Worm (Caenorhabditis elegans): ENCODE measurements around the gene cdr-1.
"Not testable (repeated sequence)": the region's sequence is repeated elsewhere in the genome, so short reads cannot be mapped to it uniquely, and the experiment has no call there.

Gene cdr-1

DNA sequence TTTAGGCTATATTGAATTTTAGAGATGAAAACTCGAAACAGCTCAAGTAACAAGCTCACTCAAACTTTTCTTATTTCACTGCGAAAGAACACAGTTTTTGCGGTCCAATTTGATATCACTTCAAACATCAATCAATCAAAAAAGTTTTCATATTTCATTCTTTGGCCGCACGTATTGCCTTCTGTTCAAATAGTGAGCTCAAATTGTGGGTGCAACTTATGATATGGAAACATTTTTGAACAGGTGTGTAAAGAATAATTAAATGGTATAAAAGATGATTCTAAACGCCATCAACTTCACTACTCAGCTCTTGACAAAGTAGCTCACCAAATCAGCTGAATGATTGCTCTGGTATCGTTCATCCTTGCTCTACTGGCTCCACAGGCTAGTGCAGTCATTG is 21.4 kb upstream of the cdr-1 start, which contains the start of gene T06C12.14:
Gene T06C12.14 (plus strand): TSS at position 301 of the 400 bp plus-strand sequence.
- TF ChIP-seq pax-1 (tag; optimal IDR thresholded peaks at IDR 0.05) (no peak), ceh-9 (tag; optimal IDR thresholded peaks at IDR 0.05) (no peak), ceh-31 (tag; optimal IDR thresholded peaks at IDR 0.05) (no peak), sdc-2 (tag; optimal IDR thresholded peaks at IDR 0.05) (no peak), ceh-19 (GFP tag; optimal IDR thresholded peaks at IDR 0.05) (no peak), unc-42 (tag; optimal IDR thresholded peaks at IDR 0.05) (no peak), hlh-15 (tag; optimal IDR thresholded peaks at IDR 0.05) (no peak), ama-1 (optimal IDR thresholded peaks at IDR 0.05) (no peak), ceh-48 (tag; optimal IDR thresholded peaks at IDR 0.05) (no peak), sox-2 (GFP tag; IDR thresholded peaks at IDR 0.05) (no peak), ttx-3 (tag; optimal IDR thresholded peaks at IDR 0.05) (no peak), ceh-45 (GFP tag; IDR thresholded peaks at IDR 0.05) (no peak)

DNA sequence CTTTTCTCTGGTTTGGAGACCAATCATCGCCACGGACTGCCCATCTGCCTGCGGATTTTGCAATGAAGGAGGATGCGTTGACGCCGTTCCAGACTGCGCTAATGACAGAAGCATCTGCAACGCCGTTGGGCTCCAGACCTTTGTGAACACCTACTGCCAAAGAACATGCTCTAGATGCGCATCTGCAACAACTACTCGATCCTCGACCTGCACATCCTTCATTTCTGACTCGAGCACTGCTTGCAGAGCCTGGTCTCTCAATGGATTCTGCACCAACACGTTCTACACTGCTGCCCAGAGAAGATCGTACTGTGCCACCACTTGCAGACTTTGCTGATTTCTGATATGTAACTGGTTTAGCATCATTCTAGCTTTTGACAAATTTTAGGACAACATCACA is 20.5 kb upstream of the cdr-1 start:
- TF ChIP-seq ahr-1 (tag; optimal IDR thresholded peaks at IDR 0.05) (no peak), ceh-19 (GFP tag; optimal IDR thresholded peaks at IDR 0.05) (no peak), ceh-6 (GFP tag; optimal IDR thresholded peaks at IDR 0.05) (no peak), fax-1 (tag; optimal IDR thresholded peaks at IDR 0.05) (no peak), unc-3 (GFP tag; conservative IDR thresholded peaks at IDR 0.05) (no peak), unc-3 (tag; optimal IDR thresholded peaks at IDR 0.05) (no peak), odd-2 (tag; optimal IDR thresholded peaks at IDR 0.05) (no peak), hlh-8 (tag; optimal IDR thresholded peaks at IDR 0.05) (no peak), tbx-7 (tag; optimal IDR thresholded peaks at IDR 0.05) (no peak), pat-9 (tag; optimal IDR thresholded peaks at IDR 0.05) (no peak), pha-2 (tag; optimal IDR thresholded peaks at IDR 0.05) (no peak)

DNA sequence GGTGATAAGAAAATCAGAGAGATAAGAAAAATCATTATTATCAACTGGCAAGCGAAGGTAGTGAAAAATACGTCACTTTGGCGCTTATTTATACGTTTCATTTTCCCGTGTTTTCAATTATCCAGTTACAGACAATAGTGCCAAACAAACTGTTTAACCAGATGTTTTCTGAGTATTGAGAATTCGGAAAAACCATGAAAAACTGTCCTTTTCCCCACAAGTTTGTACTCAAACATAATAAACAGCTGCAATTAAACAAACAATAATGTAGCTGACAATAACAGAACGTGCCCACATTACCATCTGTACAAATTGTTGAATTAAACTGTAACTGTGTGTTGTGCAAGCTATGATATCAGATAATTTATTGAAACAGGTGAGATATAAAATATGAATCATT is 15.6 kb upstream of the cdr-1 start, which contains the start of the genes F35E8.1 and F35E8.2:
Gene F35E8.1 (minus strand): TSS at position 101 of the 400 bp plus-strand sequence.
Gene F35E8.2 (plus strand): TSS at position 132 of the 400 bp plus-strand sequence.
- not testable (repeated sequence) for TF ChIP-seq ceh-9, pros-1, ceh-31 (tag; optimal IDR thresholded peaks at IDR 0.05)

DNA sequence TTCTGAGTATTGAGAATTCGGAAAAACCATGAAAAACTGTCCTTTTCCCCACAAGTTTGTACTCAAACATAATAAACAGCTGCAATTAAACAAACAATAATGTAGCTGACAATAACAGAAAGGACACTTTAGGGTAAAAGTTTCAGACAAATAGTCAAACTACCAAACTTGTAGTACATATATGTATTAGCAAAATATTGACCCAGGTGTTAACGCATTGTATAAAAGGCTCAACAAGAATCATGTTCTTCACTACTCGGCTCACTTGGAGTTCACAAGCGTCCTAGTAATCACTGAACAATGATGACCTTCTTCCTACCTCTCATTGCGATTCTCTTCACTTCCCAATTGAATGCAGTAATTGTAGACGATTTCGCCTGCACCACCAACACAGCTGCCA is 9.3 kb upstream of the cdr-1 start, which contains the start of gene F35E8.6:
Gene F35E8.6 (plus strand): TSS at position 301 of the 400 bp plus-strand sequence.
- TF ChIP-seq K09A11.1 (tag; optimal IDR thresholded peaks at IDR 0.05; ENCODE audit: insufficient read depth): no peak
- no peak for TF ChIP-seq sox-4 (tag; optimal IDR thresholded peaks at IDR 0.05)
- TF ChIP-seq fax-1 (tag; optimal IDR thresholded peaks at IDR 0.05): no peak
- no peak for TF ChIP-seq zip-5 (tag; optimal IDR thresholded peaks at IDR 0.05)
- no peak for TF ChIP-seq unc-42 (tag; optimal IDR thresholded peaks at IDR 0.05)
- no peak for TF ChIP-seq ttx-3 (tag; optimal IDR thresholded peaks at IDR 0.05)
- TF ChIP-seq pqm-1 (tag; optimal IDR thresholded peaks at IDR 0.05): no peak
- TF ChIP-seq hlh-6 (tag; optimal IDR thresholded peaks at IDR 0.05): no peak
- no peak for TF ChIP-seq T23F11.4 (GFP tag; optimal IDR thresholded peaks at IDR 0.05)
- no peak for TF ChIP-seq dmd-4 (tag; optimal IDR thresholded peaks at IDR 0.05; ENCODE audit: borderline replicate concordance)
- TF ChIP-seq ceh-48 (tag; optimal IDR thresholded peaks at IDR 0.05): no peak
- TF ChIP-seq eyg-1 (tag; optimal IDR thresholded peaks at IDR 0.05): no peak
- TF ChIP-seq tbx-2 (tag; optimal IDR thresholded peaks at IDR 0.05): no peak
- TF ChIP-seq ceh-2 (tag; optimal IDR thresholded peaks at IDR 0.05): no peak

DNA sequence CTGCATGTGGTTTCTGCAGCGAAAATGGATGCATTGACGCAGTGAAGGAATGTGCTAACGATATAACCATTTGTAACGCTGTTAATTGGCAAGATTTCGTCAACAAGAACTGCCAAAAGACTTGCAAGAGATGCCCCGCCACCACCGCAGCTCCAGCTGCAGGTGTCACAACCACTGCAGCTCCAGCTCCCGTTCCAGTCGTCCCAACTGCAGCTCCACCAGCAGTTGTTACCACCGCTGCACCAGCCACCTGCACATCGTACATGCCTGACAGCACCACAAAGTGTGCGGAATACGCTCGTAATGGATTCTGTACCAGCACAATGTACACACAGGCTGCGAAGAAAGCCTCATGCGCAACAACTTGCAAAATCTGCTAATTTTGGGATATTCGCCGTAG is 8.4 kb upstream of the cdr-1 start:
- TF ChIP-seq lim-6 (tag; optimal IDR thresholded peaks at IDR 0.05) (no peak), unc-3 (GFP tag; conservative IDR thresholded peaks at IDR 0.05) (no peak), unc-3 (tag; optimal IDR thresholded peaks at IDR 0.05) (no peak), unc-86 (tag; optimal IDR thresholded peaks at IDR 0.05) (no peak), zip-5 (tag; optimal IDR thresholded peaks at IDR 0.05) (no peak), ama-1 (optimal IDR thresholded peaks at IDR 0.05) (no peak), eyg-1 (tag; optimal IDR thresholded peaks at IDR 0.05) (no peak), lin-11 (tag; optimal IDR thresholded peaks at IDR 0.05) (no peak), hlh-8 (tag; optimal IDR thresholded peaks at IDR 0.05) (no peak), gmeb-2 (tag; optimal IDR thresholded peaks at IDR 0.05) (no peak), npax-4 (tag; optimal IDR thresholded peaks at IDR 0.05) (no peak), pag-3 (tag; optimal IDR thresholded peaks at IDR 0.05; ENCODE audit: borderline replicate concordance) (no peak), odd-2 (tag; optimal IDR thresholded peaks at IDR 0.05) (no peak)

Data from whole organism, late embryonic.